Worm (Caenorhabditis elegans): ENCODE measurements around the gene clec-143.

clec-143 gene

DNA sequence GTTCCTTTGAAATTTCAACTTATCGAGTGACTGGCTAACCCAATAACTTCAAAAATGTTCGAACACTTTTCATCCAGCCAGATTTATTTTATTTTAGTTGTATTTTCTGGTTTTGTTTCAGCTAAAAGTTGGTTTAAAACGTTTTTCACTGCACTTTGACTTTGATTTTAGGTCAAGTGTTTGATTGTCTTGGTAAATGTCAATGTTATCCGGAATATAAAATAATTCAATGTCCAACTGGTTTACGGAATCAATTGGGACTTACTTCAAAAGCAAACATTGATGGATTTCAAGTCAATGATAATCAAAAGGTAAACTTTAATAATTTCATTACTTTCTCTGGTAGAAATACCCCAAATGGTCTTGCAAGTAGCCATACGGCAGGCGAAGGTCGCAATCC is 13.8 kb upstream of the clec-143 start:
- TF ChIP-seq T22C8.4 (GFP tag; IDR thresholded peaks at IDR 0.05) = no peak
- TF ChIP-seq ref-1 (GFP tag; conservative IDR thresholded peaks at IDR 0.05) = no peak
- TF ChIP-seq cog-1 (tag; optimal IDR thresholded peaks at IDR 0.05) = no peak
- no peak for TF ChIP-seq klf-2 (GFP tag; conservative IDR thresholded peaks at IDR 0.05)
- no peak for TF ChIP-seq ztf-23 (GFP tag; IDR thresholded peaks at IDR 0.05)
- TF ChIP-seq tab-1 (GFP tag; IDR thresholded peaks at IDR 0.05) = no peak
- TF ChIP-seq ztf-29 (GFP tag; IDR thresholded peaks at IDR 0.05) = no peak
- no peak for TF ChIP-seq med-1 (GFP tag; optimal IDR thresholded peaks at IDR 0.05; ENCODE audit: insufficient read depth)
- TF ChIP-seq flt-1 (GFP tag; IDR thresholded peaks at IDR 0.05) = no peak

ce11 chrII:10482899-10483298 is 12.8 kb upstream of the clec-143 start:
- TF ChIP-seq ztf-23 (GFP tag; IDR thresholded peaks at IDR 0.05) = no peak
- TF ChIP-seq flt-1 (GFP tag; IDR thresholded peaks at IDR 0.05) = no peak
- no peak for TF ChIP-seq ref-1 (GFP tag; conservative IDR thresholded peaks at IDR 0.05)
- TF ChIP-seq med-1 (GFP tag; optimal IDR thresholded peaks at IDR 0.05; ENCODE audit: insufficient read depth) = no peak
- TF ChIP-seq tab-1 (GFP tag; IDR thresholded peaks at IDR 0.05) = no peak
- no peak for TF ChIP-seq cog-1 (tag; optimal IDR thresholded peaks at IDR 0.05)
- TF ChIP-seq klf-2 (GFP tag; conservative IDR thresholded peaks at IDR 0.05) = no peak
- TF ChIP-seq T22C8.4 (GFP tag; IDR thresholded peaks at IDR 0.05) = no peak
- no peak for TF ChIP-seq ztf-29 (GFP tag; IDR thresholded peaks at IDR 0.05)

DNA sequence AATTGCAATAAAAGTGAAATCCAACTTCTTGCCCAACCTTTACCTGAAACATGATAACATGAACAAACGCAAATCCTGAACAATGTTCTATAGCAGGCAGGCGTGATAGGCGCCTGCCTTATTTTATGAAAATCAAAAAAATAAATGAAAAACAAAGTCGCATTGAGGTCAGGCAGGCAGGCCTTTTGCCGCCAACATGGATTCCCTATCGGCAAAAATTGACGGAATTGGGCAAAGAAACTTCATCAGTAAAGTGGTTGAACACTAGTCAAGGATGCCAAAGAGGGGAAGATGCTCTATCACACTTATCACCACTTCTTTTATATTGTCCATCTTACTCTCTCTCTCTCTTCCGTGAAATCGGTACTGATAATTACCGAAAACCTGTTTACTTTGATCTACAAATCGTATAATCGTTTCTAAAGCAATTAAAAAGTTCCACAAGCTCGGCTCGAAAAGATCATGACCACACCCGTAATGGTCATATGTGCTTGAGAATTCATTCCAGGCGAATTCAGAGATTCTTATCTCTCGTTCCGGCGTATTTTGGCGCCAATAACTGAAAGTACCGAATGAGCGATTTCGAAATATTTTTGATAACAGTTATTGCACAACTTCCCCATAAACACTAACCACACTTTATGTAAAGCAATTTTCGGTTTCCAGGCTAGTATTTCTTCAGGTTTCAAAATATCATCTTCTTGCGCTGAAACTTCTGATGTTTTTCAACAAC is 11.9 kb upstream of the clec-143 start, which contains the start of the genes clec-60 and ZK666.11:
TSS of gene clec-60 (minus strand) at position 51 of the 733 bp plus-strand sequence.
TSS of gene ZK666.11 (plus strand) at position 699 of the 733 bp plus-strand sequence.
- TF ChIP-seq ztf-29 (GFP tag; IDR thresholded peaks at IDR 0.05) (no peak), T22C8.4 (GFP tag; IDR thresholded peaks at IDR 0.05) (no peak), flt-1 (GFP tag; IDR thresholded peaks at IDR 0.05) (no peak), ref-1 (GFP tag; conservative IDR thresholded peaks at IDR 0.05) (no peak), ztf-23 (GFP tag; IDR thresholded peaks at IDR 0.05) (no peak), med-1 (GFP tag; optimal IDR thresholded peaks at IDR 0.05; ENCODE audit: insufficient read depth) (no peak), tab-1 (GFP tag; IDR thresholded peaks at IDR 0.05) (no peak), cog-1 (tag; optimal IDR thresholded peaks at IDR 0.05) (no peak), klf-2 (GFP tag; conservative IDR thresholded peaks at IDR 0.05) (no peak)

DNA sequence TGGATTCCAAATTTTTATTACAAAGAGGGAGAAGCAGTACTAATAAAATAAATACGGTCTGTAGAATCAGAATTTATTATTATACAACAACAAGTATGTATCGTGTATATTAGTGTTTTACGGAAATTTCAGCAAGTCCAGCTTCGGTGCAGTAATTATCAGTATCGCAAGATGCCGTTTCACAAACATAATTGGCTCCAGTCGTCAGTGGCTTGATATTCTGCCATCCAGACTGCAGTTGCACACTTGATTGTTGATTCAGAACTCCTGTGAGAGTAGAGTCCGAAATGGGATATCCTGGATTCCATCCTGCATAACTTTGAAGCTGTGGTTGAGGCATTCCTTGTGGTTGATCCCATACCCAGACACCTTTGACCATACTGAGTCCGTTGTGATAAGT is 9.9 kb upstream of the clec-143 start:
- TF ChIP-seq klf-2 (GFP tag; conservative IDR thresholded peaks at IDR 0.05) (no peak), tab-1 (GFP tag; IDR thresholded peaks at IDR 0.05) (no peak), ztf-23 (GFP tag; IDR thresholded peaks at IDR 0.05) (no peak), ref-1 (GFP tag; conservative IDR thresholded peaks at IDR 0.05) (no peak), cog-1 (tag; optimal IDR thresholded peaks at IDR 0.05) (no peak), med-1 (GFP tag; optimal IDR thresholded peaks at IDR 0.05; ENCODE audit: insufficient read depth) (no peak), T22C8.4 (GFP tag; IDR thresholded peaks at IDR 0.05) (no peak), flt-1 (GFP tag; IDR thresholded peaks at IDR 0.05) (no peak), ztf-29 (GFP tag; IDR thresholded peaks at IDR 0.05) (no peak)

DNA sequence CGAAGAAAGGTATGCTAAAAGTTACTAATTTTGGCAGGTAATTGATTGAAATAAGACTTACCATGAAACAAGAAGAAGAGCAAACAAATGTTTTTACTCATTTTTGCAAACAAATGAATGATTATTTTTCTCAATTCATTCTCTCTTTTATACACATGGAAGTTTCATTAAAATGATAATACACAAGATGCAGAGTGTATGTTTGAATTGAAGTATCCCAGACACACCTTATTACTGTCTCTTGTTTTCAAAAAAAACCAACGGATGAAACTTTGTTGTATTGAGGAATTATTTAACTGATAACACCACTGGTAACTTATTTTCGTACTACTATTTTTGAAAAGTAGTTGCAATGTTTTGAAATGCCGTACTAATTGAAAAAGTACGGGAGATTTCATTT is 9.3 kb upstream of the clec-143 start, which contains the start of gene clec-59:
TSS of gene clec-59 (minus strand) at position 101 of the 400 bp plus-strand sequence.
- no peak for TF ChIP-seq med-1 (GFP tag; optimal IDR thresholded peaks at IDR 0.05; ENCODE audit: insufficient read depth)
- TF ChIP-seq ztf-29 (GFP tag; IDR thresholded peaks at IDR 0.05) = no peak
- TF ChIP-seq flt-1 (GFP tag; IDR thresholded peaks at IDR 0.05) = no peak
- no peak for TF ChIP-seq klf-2 (GFP tag; conservative IDR thresholded peaks at IDR 0.05)
- no peak for TF ChIP-seq ref-1 (GFP tag; conservative IDR thresholded peaks at IDR 0.05)
- TF ChIP-seq ztf-23 (GFP tag; IDR thresholded peaks at IDR 0.05) = no peak
- TF ChIP-seq T22C8.4 (GFP tag; IDR thresholded peaks at IDR 0.05) = no peak
- no peak for TF ChIP-seq cog-1 (tag; optimal IDR thresholded peaks at IDR 0.05)
- no peak for TF ChIP-seq tab-1 (GFP tag; IDR thresholded peaks at IDR 0.05)

DNA sequence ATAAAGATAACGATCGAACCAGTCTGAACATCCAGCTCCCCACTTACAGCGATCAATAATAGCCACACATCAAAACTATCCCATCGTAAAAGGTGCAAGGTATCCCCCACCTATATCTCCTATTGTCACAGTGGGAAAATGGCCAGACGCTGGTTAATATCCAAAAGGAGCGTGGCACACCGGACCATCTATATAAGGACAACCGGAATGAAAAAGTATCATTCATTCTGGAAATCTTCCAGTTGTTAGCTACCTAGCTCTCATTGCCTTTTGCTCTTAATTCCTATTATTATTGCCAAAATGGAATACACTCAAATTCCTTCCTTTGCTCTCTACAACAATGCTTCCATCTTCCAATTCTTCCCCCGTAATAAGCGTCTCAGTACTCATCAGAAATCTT is 6.9 kb upstream of the clec-143 start, which contains the start of gene ZK666.4:
TSS of gene ZK666.4 (plus strand) at position 301 of the 400 bp plus-strand sequence.
- TF ChIP-seq klf-2 (GFP tag; conservative IDR thresholded peaks at IDR 0.05) = no peak
- no peak for TF ChIP-seq cog-1 (tag; optimal IDR thresholded peaks at IDR 0.05)
- TF ChIP-seq flt-1 (GFP tag; IDR thresholded peaks at IDR 0.05) = no peak
- no peak for TF ChIP-seq ztf-29 (GFP tag; IDR thresholded peaks at IDR 0.05)
- no peak for TF ChIP-seq T22C8.4 (GFP tag; IDR thresholded peaks at IDR 0.05)
- TF ChIP-seq med-1 (GFP tag; optimal IDR thresholded peaks at IDR 0.05; ENCODE audit: insufficient read depth) = no peak
- no peak for TF ChIP-seq tab-1 (GFP tag; IDR thresholded peaks at IDR 0.05)
- TF ChIP-seq ref-1 (GFP tag; conservative IDR thresholded peaks at IDR 0.05) = no peak
- no peak for TF ChIP-seq ztf-23 (GFP tag; IDR thresholded peaks at IDR 0.05)

DNA sequence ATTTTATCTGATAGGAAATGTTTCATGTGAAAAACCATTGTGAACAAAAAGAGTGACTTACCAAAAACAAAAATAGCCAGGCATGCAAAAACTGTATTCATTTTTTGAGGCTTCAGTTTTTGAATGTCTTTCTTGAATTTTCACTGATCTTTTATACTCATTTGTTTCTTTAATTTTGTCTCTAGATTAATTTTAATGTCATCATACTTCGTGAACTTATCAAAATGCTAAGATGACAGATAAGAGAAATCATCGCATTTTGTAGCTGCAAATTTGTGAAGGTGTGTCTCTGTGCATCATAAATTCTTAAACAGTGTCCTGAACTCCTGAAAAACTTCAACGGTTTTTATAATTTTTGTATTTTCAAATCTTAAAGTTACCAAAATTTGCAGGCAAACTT is 5.9 kb upstream of the clec-143 start, which contains the start of gene clec-58:
TSS of gene clec-58 (minus strand) at position 101 of the 400 bp plus-strand sequence.
- TF ChIP-seq ztf-29 (GFP tag; IDR thresholded peaks at IDR 0.05) = no peak
- no peak for TF ChIP-seq tab-1 (GFP tag; IDR thresholded peaks at IDR 0.05)
- no peak for TF ChIP-seq T22C8.4 (GFP tag; IDR thresholded peaks at IDR 0.05)
- TF ChIP-seq flt-1 (GFP tag; IDR thresholded peaks at IDR 0.05) = no peak
- no peak for TF ChIP-seq ref-1 (GFP tag; conservative IDR thresholded peaks at IDR 0.05)
- TF ChIP-seq med-1 (GFP tag; optimal IDR thresholded peaks at IDR 0.05; ENCODE audit: insufficient read depth) = no peak
- no peak for TF ChIP-seq klf-2 (GFP tag; conservative IDR thresholded peaks at IDR 0.05)
- no peak for TF ChIP-seq cog-1 (tag; optimal IDR thresholded peaks at IDR 0.05)
- no peak for TF ChIP-seq ztf-23 (GFP tag; IDR thresholded peaks at IDR 0.05)

- TF ChIP-seq T22C8.4 (GFP tag; IDR thresholded peaks at IDR 0.05) (no peak), ztf-23 (GFP tag; IDR thresholded peaks at IDR 0.05) (no peak), klf-2 (GFP tag; conservative IDR thresholded peaks at IDR 0.05) (no peak), flt-1 (GFP tag; IDR thresholded peaks at IDR 0.05) (no peak), ref-1 (GFP tag; conservative IDR thresholded peaks at IDR 0.05) (no peak), med-1 (GFP tag; optimal IDR thresholded peaks at IDR 0.05; ENCODE audit: insufficient read depth) (no peak), ztf-29 (GFP tag; IDR thresholded peaks at IDR 0.05) (no peak), tab-1 (GFP tag; IDR thresholded peaks at IDR 0.05) (no peak), cog-1 (tag; optimal IDR thresholded peaks at IDR 0.05) (no peak)
Measured at ce11 chrII:10471790-10472189, 1.7 kb upstream of the clec-143 start, which contains the start of gene ZK666.2. Gene ZK666.2 (minus strand): TSS chrII:10471890.

DNA sequence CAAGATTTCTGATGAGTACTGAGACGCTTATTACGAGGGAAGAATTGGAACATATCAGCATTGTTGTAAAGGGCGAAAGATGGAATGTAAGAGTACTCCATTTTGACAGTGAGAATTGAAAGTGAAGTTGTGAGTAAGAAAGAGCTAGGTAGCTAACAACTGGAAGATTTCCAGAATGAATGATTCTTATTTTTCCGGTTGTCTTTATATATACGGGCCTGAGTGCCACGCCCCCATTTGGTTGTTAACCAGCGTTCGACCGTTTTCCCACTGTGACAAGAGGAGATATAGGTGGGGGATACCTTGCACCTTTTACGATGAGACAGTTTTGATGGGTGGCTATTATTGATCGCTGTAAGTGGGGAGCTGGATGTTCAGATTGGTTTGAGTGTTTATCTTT is 1.1 kb upstream of the clec-143 start, which contains the start of gene ZK666.1:
TSS of gene ZK666.1 (minus strand) at position 101 of the 400 bp plus-strand sequence.
- TF ChIP-seq cog-1 (tag; optimal IDR thresholded peaks at IDR 0.05) (no peak), flt-1 (GFP tag; IDR thresholded peaks at IDR 0.05) (no peak), klf-2 (GFP tag; conservative IDR thresholded peaks at IDR 0.05) (no peak), tab-1 (GFP tag; IDR thresholded peaks at IDR 0.05) (no peak), ref-1 (GFP tag; conservative IDR thresholded peaks at IDR 0.05) (no peak), ztf-29 (GFP tag; IDR thresholded peaks at IDR 0.05) (no peak), med-1 (GFP tag; optimal IDR thresholded peaks at IDR 0.05; ENCODE audit: insufficient read depth) (no peak), T22C8.4 (GFP tag; IDR thresholded peaks at IDR 0.05) (no peak), ztf-23 (GFP tag; IDR thresholded peaks at IDR 0.05) (no peak)

Measured in whole organism, midembryonic.